Fruit fly (Drosophila melanogaster) S2 (cell line): Measurements from ENCODE around the gene CG6179.

Experiments
- CG8478 ChIP-seq: fragments of >200 bp; optimal IDR thresholded peaks from 2 replicates; lab custom pipeline; 2018
- CTCF ChIP-seq, 2 experiments: fragments of >200 bp; optimal IDR thresholded peaks; 2 replicates each; lab custom pipeline; 2018

CG6179 gene

DNA sequence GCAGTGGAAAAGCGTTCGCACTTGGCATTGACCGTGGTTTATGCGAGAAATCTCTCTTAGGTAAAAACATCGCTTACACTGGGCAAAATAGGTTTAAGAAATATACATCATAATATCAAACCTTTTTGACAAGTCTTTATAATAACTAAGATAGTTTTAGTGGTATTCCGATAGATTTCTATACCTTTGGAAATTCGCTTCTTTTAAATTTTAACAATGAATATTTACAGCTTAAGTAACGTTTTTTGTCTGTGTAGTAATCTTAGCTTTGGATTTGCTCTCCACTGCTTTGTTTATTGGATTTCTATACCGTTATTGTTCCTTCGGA, 27.5 kb downstream of the CG6179 start:
- TF ChIP-seq CG8478 (lab: Kevin White, UChicago) (no peak), CTCF (optimal IDR thresholded peaks at IDR 0.05; lab: Kevin White, UChicago) (no peak)

DNA sequence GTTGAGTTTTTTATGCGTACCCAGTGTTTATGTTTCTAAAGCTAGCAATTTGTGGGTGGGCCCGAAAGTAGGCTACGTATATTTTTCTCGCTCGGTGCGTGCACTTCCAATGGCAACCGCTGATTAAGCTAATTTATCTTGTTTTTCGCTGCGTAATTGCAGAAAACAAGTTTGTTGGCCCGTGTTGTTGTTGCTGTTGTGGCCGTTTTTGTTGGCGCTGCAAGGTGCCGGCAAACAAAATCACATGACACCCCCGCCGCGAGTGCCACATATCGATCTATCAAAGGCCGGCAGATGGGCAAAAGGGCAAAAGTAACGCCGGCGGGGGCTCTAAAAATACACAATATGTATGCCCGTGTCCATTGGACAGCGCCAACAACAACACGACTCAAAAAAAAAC, 29.6 kb downstream of the CG6179 start:
- no peak for TF ChIP-seq CG8478 (lab: Kevin White, UChicago)
- no peak for TF ChIP-seq CTCF (optimal IDR thresholded peaks at IDR 0.05; lab: Kevin White, UChicago)

dm6 chrX:18409938-18410337, 30.1 kb downstream of the CG6179 start, which contains the start of gene Nt5b:
Nt5b (minus strand) TSS chrX:18410144.
- TF ChIP-seq CG8478 (lab: Kevin White, UChicago), result no peak
- TF ChIP-seq CTCF (optimal IDR thresholded peaks at IDR 0.05; lab: Kevin White, UChicago), result no peak

DNA sequence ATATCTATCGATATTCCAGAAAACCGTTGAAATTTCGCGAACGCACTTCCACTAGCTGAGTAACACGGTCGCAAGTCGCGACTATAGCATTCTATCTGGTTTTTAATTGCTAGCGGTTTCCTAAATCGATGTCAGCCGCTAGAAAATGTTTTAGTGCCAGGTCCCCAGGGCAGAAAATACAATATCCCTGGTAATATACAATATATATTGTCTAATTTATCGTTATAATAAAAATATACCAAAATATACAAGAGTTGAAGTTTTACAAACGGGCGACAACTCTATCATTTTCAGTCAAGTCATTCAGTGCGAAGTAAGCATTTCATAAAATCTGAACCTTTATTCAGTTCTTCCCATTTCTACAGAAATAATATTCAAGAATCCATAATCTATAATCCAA, 35.2 kb downstream of the CG6179 start, which contains the start of gene CG15056:
TSS of gene CG15056 (plus strand) at position 301 of the 400 bp plus-strand sequence.
- TF ChIP-seq CTCF (optimal IDR thresholded peaks at IDR 0.05; lab: Kevin White, UChicago) (no peak), CG8478 (lab: Kevin White, UChicago) (no peak)

DNA sequence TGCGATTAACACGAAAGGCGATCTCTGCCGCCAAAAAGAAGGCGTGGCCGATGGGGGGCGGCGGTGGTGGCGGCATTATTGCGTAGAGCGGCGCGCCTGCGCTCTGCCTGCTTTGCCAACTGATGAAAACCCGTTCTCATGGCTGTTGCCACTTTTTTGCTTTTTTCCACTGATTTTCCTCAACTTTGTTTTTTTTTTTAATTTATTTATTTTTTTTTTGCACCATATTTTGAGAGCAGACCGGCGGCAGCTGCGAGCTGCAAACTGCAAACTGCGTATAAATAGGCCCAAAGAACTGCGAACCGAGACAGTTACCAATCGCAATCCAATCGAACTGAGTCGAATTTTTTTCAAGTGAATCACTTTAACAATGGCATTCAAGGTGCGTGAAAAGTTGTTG, 42.2 kb downstream of the CG6179 start, which contains the start of gene CG42323:
TSS of gene CG42323 (plus strand) at position 302 of the 400 bp plus-strand sequence.
- TF ChIP-seq CG8478 (lab: Kevin White, UChicago) (no peak), CTCF (optimal IDR thresholded peaks at IDR 0.05; lab: Kevin White, UChicago) (no peak)
